Fruit fly (Drosophila melanogaster): ENCODE measurements around the gene pasi1.

- no peak for TF ChIP-seq psq (optimal IDR thresholded peaks at IDR 0.05)
- TF ChIP-seq ttk (optimal IDR thresholded peaks at IDR 0.05) = no peak
- TF ChIP-seq insv (optimal IDR thresholded peaks at IDR 0.05) = no peak
- TF ChIP-seq h (optimal IDR thresholded peaks at IDR 0.05) = no peak
- TF ChIP-seq Myc (optimal IDR thresholded peaks at IDR 0.05) = no peak
- TF ChIP-seq Sin3A (optimal IDR thresholded peaks at IDR 0.05) = no peak
Measured at dm6 chr3R:17828653-17829052, 33.8 kb downstream of the pasi1 start.

Measured in Kc167 (cell line).